Fruit fly (Drosophila melanogaster): ENCODE measurements around the gene CG31010.

Gene CG31010

DNA sequence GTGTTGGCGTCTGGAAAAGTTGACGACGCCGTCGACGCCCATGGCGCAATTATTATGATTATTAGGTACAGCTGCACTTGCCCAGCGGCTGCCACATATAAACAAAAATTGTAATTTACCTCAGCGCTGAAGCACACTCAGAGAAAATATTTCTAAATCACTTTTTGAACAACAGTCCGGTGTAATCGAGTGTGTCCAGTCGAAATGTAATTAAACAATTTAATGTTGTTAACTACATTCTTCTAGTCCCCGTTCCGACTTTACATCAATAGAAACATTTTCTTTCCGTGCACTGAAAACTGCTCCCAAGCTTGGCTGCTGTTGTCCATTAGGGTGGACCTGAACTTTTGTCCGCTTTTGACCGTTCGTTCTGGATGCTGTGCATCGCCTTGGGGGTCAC lies 23.1 kb upstream of the CG31010 start:
- TF ChIP-seq HLH106 (tag; optimal IDR thresholded peaks at IDR 0.05) (no peak), CrebA (GFP tag; optimal IDR thresholded peaks at IDR 0.05; ENCODE audit: borderline replicate concordance) (no peak), Hr78 (GFP tag; optimal IDR thresholded peaks at IDR 0.05) (no peak), woc (GFP tag; optimal IDR thresholded peaks at IDR 0.05) (no peak), foxo (GFP tag; optimal IDR thresholded peaks at IDR 0.05) (peak in 1 of 2 experiments; percentile 2)

DNA sequence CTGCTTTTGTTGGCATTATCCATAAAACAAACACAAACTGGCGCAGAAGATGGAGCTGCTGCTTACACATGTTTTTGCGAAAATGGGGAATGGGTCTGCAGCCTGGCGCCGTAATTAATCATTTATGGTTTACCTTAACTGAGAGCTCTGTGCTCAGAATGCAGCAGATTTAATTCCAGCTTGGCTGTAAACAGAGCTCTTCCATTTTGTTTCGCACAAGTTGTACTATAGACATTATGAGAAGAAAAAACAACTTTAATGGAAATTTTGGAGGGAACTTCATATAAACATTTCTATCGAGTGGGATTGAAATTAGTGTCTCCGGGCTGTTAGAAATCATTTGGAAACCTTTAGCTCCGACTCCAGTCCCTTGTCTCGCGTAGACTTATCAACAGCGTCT lies 19.9 kb upstream of the CG31010 start, which contains the start of gene eIF4H2:
eIF4H2 (plus strand) TSS at position 301 of the 400 bp plus-strand sequence.
- no peak for TF ChIP-seq Hr78 (GFP tag; optimal IDR thresholded peaks at IDR 0.05)
- no peak for TF ChIP-seq Rel (GFP tag; optimal IDR thresholded peaks at IDR 0.05)
- no peak for TF ChIP-seq Rel (tag; optimal IDR thresholded peaks at IDR 0.05)
- TF ChIP-seq N (GFP tag; optimal IDR thresholded peaks at IDR 0.05), result no peak
- no peak for TF ChIP-seq Sp1 (GFP tag; optimal IDR thresholded peaks at IDR 0.05)
- TF ChIP-seq fru (GFP tag; optimal IDR thresholded peaks at IDR 0.05), result no peak
- TF ChIP-seq CrebA (GFP tag; optimal IDR thresholded peaks at IDR 0.05; ENCODE audit: borderline replicate concordance), result no peak
- no peak for TF ChIP-seq dsf (GFP tag; optimal IDR thresholded peaks at IDR 0.05; ENCODE audit: borderline replicate concordance)
- no peak for TF ChIP-seq psq (GFP tag; optimal IDR thresholded peaks at IDR 0.05)
- TF ChIP-seq Hr83 (GFP tag; optimal IDR thresholded peaks at IDR 0.05; ENCODE audit: poor library complexity, severe bottlenecking), result no peak
- TF ChIP-seq dmrt93B (GFP tag; optimal IDR thresholded peaks at IDR 0.05), result no peak
- no peak for TF ChIP-seq Hnf4 (GFP tag; optimal IDR thresholded peaks at IDR 0.05)
- TF ChIP-seq h (GFP tag; optimal IDR thresholded peaks at IDR 0.05), result no peak
- TF ChIP-seq sv (GFP tag; optimal IDR thresholded peaks at IDR 0.05), result no peak
- TF ChIP-seq Dif (GFP tag; optimal IDR thresholded peaks at IDR 0.05; ENCODE audit: partially characterized antibody), result no peak
- TF ChIP-seq sage (GFP tag; optimal IDR thresholded peaks at IDR 0.05), result no peak
- no peak for TF ChIP-seq HLH106 (tag; optimal IDR thresholded peaks at IDR 0.05)
- no peak for TF ChIP-seq usp (GFP tag; optimal IDR thresholded peaks at IDR 0.05)

DNA sequence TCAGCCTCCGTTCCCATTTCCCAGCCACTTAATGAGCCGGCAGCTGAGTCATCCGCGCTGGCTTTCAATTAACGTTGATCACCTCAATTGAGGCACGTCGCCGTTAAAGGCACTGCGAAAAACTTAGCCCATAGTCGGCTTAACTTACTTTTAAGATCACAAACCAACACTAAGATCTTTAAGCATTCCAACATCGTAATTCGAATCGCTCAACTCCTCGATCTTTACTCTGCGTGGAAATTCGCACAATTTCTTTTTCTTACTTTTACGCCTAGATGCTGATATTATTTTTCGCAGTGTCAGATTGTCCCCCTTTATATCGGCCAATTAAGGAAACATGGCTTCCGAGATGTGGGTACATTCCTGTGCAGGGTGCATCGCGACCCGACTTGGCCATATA lies 16.5 kb upstream of the CG31010 start:
- TF ChIP-seq br (GFP tag; optimal IDR thresholded peaks at IDR 0.05) (no peak), foxo (GFP tag; optimal IDR thresholded peaks at IDR 0.05) (no peak), Hnf4 (GFP tag; optimal IDR thresholded peaks at IDR 0.05) (no peak), pan (optimal IDR thresholded peaks at IDR 0.05) (no peak), Vsx2 (GFP tag; optimal IDR thresholded peaks at IDR 0.05; ENCODE audit: partially characterized antibody) (no peak), Abd-B (GFP tag; optimal IDR thresholded peaks at IDR 0.05) (no peak), sage (GFP tag; optimal IDR thresholded peaks at IDR 0.05) (no peak), Sp1 (GFP tag; optimal IDR thresholded peaks at IDR 0.05) (no peak), tai (GFP tag; optimal IDR thresholded peaks at IDR 0.05) (no peak), Mio (GFP tag; optimal IDR thresholded peaks at IDR 0.05) (no peak), rgr (GFP tag; optimal IDR thresholded peaks at IDR 0.05) (no peak), Dfd (GFP tag; optimal IDR thresholded peaks at IDR 0.05) (no peak), N (GFP tag; optimal IDR thresholded peaks at IDR 0.05) (no peak), ey (GFP tag; optimal IDR thresholded peaks at IDR 0.05) (no peak), fru (GFP tag; optimal IDR thresholded peaks at IDR 0.05) (no peak), Jra (GFP tag; optimal IDR thresholded peaks at IDR 0.05) (no peak), dl (GFP tag; optimal IDR thresholded peaks at IDR 0.05; ENCODE audit: insufficient read depth in 1 of 2, partially characterized antibody in 2 of 2) (no peak), h (GFP tag; optimal IDR thresholded peaks at IDR 0.05) (no peak), jim (GFP tag; optimal IDR thresholded peaks at IDR 0.05) (no peak), Myc (optimal IDR thresholded peaks at IDR 0.05) (no peak)

DNA sequence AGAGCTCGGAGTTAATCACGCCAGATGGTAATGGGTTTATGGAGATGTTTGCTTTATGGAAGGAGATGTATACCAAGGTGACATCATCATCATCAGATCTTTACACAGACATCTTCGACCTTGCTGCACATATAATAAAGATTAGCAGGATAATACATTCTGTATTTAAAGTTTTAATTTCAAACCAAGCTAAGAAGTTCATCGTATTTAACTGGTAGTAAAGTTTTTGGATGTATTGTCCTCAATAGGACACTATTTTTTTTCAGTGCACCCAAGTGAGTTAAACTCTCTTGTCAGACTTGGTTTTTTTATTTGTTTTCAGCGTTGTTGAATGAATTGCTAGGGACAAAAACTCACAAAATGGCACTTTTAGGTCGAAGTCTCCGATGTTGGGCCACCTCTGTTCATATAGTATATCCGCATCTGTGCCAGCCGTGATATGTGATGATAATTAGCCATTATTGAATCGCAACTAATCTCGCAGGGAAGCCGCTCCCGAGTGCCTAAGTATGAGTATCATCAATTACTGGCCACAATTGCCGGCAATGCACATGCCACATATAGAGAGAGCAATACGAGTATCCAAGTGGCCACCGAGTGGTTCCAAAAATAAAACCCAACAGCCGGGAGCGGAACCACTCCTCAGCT lies 15.4 kb upstream of the CG31010 start:
- TF ChIP-seq usp (GFP tag; optimal IDR thresholded peaks at IDR 0.05), result no peak
- TF ChIP-seq sage (GFP tag; optimal IDR thresholded peaks at IDR 0.05), result no peak
- no peak for TF ChIP-seq CG32264 (GFP tag; optimal IDR thresholded peaks at IDR 0.05)
- no peak for TF ChIP-seq sv (GFP tag; optimal IDR thresholded peaks at IDR 0.05)
- no peak for TF ChIP-seq Rel (GFP tag; optimal IDR thresholded peaks at IDR 0.05)
- no peak for TF ChIP-seq Rel (tag; optimal IDR thresholded peaks at IDR 0.05)
- no peak for TF ChIP-seq jim (GFP tag; optimal IDR thresholded peaks at IDR 0.05)
- no peak for TF ChIP-seq Hr83 (GFP tag; optimal IDR thresholded peaks at IDR 0.05; ENCODE audit: poor library complexity, severe bottlenecking)
- no peak for TF ChIP-seq psq (GFP tag; optimal IDR thresholded peaks at IDR 0.05)
- no peak for TF ChIP-seq lola (GFP tag; optimal IDR thresholded peaks at IDR 0.05)
- no peak for TF ChIP-seq Myc (optimal IDR thresholded peaks at IDR 0.05)
- TF ChIP-seq brk (GFP tag; optimal IDR thresholded peaks at IDR 0.05), result no peak
- no peak for TF ChIP-seq Abd-B (GFP tag; optimal IDR thresholded peaks at IDR 0.05)
- no peak for TF ChIP-seq foxo (GFP tag; optimal IDR thresholded peaks at IDR 0.05)
- no peak for TF ChIP-seq dsf (GFP tag; optimal IDR thresholded peaks at IDR 0.05; ENCODE audit: borderline replicate concordance)
- TF ChIP-seq Mio (GFP tag; optimal IDR thresholded peaks at IDR 0.05), result no peak
- TF ChIP-seq HLH106 (tag; optimal IDR thresholded peaks at IDR 0.05), result no peak
- no peak for TF ChIP-seq rgr (GFP tag; optimal IDR thresholded peaks at IDR 0.05)
- TF ChIP-seq GATAd (GFP tag; optimal IDR thresholded peaks at IDR 0.05), result no peak
